Fruit fly (Drosophila melanogaster) whole organism, prepupa: ENCODE measurements around the gene Rab1.

ENCODE experiments used
- Blimp-1 ChIP-seq: fragments of 200-800 bp; sonication (Bioruptor generic); optimal IDR thresholded peaks from 3 replicates; lab custom pipeline; 2017; ENCODE audit warnings: missing biosample characterization, missing genetic modification characterization, mild to moderate bottlenecking, moderate library complexity, missing genetic modification reagents
- CG10631 ChIP-seq: fragments of 200-800 bp; sonication (Bioruptor generic); optimal IDR thresholded peaks from 2 replicates; lab custom pipeline; 2016; ENCODE audit warnings: missing biosample characterization, missing genetic modification characterization
- CG11294 ChIP-seq: fragments of 200-800 bp; sonication (Bioruptor generic); IDR thresholded peaks from 2 replicates; pipeline ENCODE4 v1.3.6; 2022; ENCODE audit warnings: missing biosample characterization, missing genetic modification characterization
- CG11762 ChIP-seq: fragments of 200-800 bp; sonication (Bioruptor generic); optimal IDR thresholded peaks from 3 replicates; lab custom pipeline; 2016; ENCODE audit warnings: missing biosample characterization, missing genetic modification characterization; ENCODE audit not compliant: insufficient read depth
- CG11902 ChIP-seq: fragments of 200-800 bp; sonication (Bioruptor generic); optimal IDR thresholded peaks from 3 replicates; lab custom pipeline; 2016; ENCODE audit warnings: missing biosample characterization, missing genetic modification characterization
- CG15336 ChIP-seq: fragments of 200-800 bp; sonication (Bioruptor generic); IDR thresholded peaks from 2 replicates; pipeline ENCODE4 v1.3.6; 2022; ENCODE audit warnings: missing biosample characterization, missing genetic modification characterization
- CG1621 ChIP-seq: fragments of 200-800 bp; sonication (Bioruptor generic); optimal IDR thresholded peaks from 3 replicates; lab custom pipeline; 2018; ENCODE audit warnings: missing biosample characterization, mild to moderate bottlenecking, missing genetic modification characterization
- CG16779 ChIP-seq: fragments of 200-800 bp; sonication (Bioruptor generic); optimal IDR thresholded peaks from 3 replicates; lab custom pipeline; 2017; ENCODE audit warnings: missing biosample characterization, mild to moderate bottlenecking, missing genetic modification characterization
- CG3032 ChIP-seq: fragments of 200-800 bp; optimal IDR thresholded peaks from 2 replicates; lab custom pipeline; 2019; ENCODE audit warnings: missing biosample characterization, mild to moderate bottlenecking, missing genetic modification characterization, moderate library complexity
- CG32006 ChIP-seq: fragments of 200-800 bp; sonication (Bioruptor generic); optimal IDR thresholded peaks from 3 replicates; lab custom pipeline; 2017; ENCODE audit warnings: missing biosample characterization, mild to moderate bottlenecking, missing genetic modification characterization
- CG3919 ChIP-seq: fragments of 200-800 bp; sonication (Bioruptor generic); optimal IDR thresholded peaks from 3 replicates; lab custom pipeline; 2016; ENCODE audit warnings: missing biosample characterization, missing genetic modification characterization
- CG4318 ChIP-seq: fragments of 200-800 bp; sonication (Bioruptor generic); optimal IDR thresholded peaks from 3 replicates; lab custom pipeline; 2017; ENCODE audit warnings: missing biosample characterization, mild to moderate bottlenecking, missing genetic modification characterization
- CG6163 ChIP-seq: fragments of 200-800 bp; sonication (Bioruptor generic); IDR thresholded peaks from 3 replicates; pipeline ENCODE4 v1.3.6; 2022; ENCODE audit warnings: missing biosample characterization, missing genetic modification characterization
- CG6792 ChIP-seq: fragments of 200-800 bp; sonication (Bioruptor generic); optimal IDR thresholded peaks from 3 replicates; lab custom pipeline; 2016; ENCODE audit warnings: missing biosample characterization, missing genetic modification characterization
- CG6808 ChIP-seq: fragments of 200-800 bp; sonication (Bioruptor generic); optimal IDR thresholded peaks from 3 replicates; lab custom pipeline; 2017; ENCODE audit warnings: missing biosample characterization, missing genetic modification characterization, mild to moderate bottlenecking, moderate library complexity, missing genetic modification reagents
- CG6854 ChIP-seq: fragments of 200-800 bp; sonication (Bioruptor generic); optimal IDR thresholded peaks from 2 replicates; lab custom pipeline; 2017; ENCODE audit warnings: missing biosample characterization, mild to moderate bottlenecking, missing genetic modification characterization
- CG7368 ChIP-seq: fragments of 200-800 bp; sonication (Bioruptor generic); optimal IDR thresholded peaks from 3 replicates; lab custom pipeline; 2016; ENCODE audit warnings: missing biosample characterization, missing genetic modification characterization
- CG8119 ChIP-seq: fragments of 200-800 bp; sonication (Bioruptor generic); IDR thresholded peaks from 3 replicates; pipeline ENCODE4 v1.3.6; 2022; ENCODE audit warnings: missing biosample characterization, missing genetic modification characterization
- CG8319 ChIP-seq: fragments of 200-800 bp; sonication (Bioruptor generic); optimal IDR thresholded peaks from 3 replicates; lab custom pipeline; 2016; ENCODE audit warnings: missing biosample characterization, missing genetic modification characterization
- CG8632 ChIP-seq: fragments of 200-800 bp; sonication (Bioruptor generic); optimal IDR thresholded peaks from 3 replicates; lab custom pipeline; 2016; ENCODE audit warnings: missing biosample characterization, missing genetic modification characterization
- CG9139 ChIP-seq: fragments of 200-800 bp; sonication (Bioruptor generic); optimal IDR thresholded peaks from 3 replicates; lab custom pipeline; 2017; ENCODE audit warnings: missing biosample characterization, mild to moderate bottlenecking, missing genetic modification characterization
- Eip75B ChIP-seq: fragments of 200-800 bp; sonication (Bioruptor generic); optimal IDR thresholded peaks from 3 replicates; lab custom pipeline; 2016; ENCODE audit warnings: missing biosample characterization, missing genetic modification characterization
- Eip78C ChIP-seq: fragments of 200-800 bp; sonication (Bioruptor generic); peaks from one replicate; lab custom pipeline; 2016; ENCODE audit warnings: missing biosample characterization, missing genetic modification characterization
- Ets96B ChIP-seq: fragments of 200-800 bp; optimal IDR thresholded peaks from 2 replicates; lab custom pipeline; 2019; ENCODE audit warnings: missing biosample characterization, mild to moderate bottlenecking, missing genetic modification characterization, moderate library complexity
- Gug ChIP-seq: fragments of 200-800 bp; sonication (Bioruptor generic); IDR thresholded peaks from 2 replicates; pipeline ENCODE4 v1.3.6; 2022; ENCODE audit warnings: missing biosample characterization, missing genetic modification characterization
- Hr38 ChIP-seq: sonication (Bioruptor generic); optimal IDR thresholded peaks from 2 replicates; lab custom pipeline; 2016; ENCODE audit warnings: missing biosample characterization, missing genetic modification characterization
- Hr39 ChIP-seq: fragments of 200-800 bp; sonication (Bioruptor generic); optimal IDR thresholded peaks from 2 replicates; lab custom pipeline; 2016; ENCODE audit warnings: missing biosample characterization, missing genetic modification characterization
- Hr4 ChIP-seq: fragments of 200-800 bp; sonication (Bioruptor generic); optimal IDR thresholded peaks from 3 replicates; lab custom pipeline; 2016; ENCODE audit warnings: missing biosample characterization, missing genetic modification characterization
- Met ChIP-seq: fragments of 200-800 bp; sonication (Bioruptor generic); optimal IDR thresholded peaks from 3 replicates; lab custom pipeline; 2016; ENCODE audit warnings: missing biosample characterization, missing genetic modification characterization
- OdsH ChIP-seq: fragments of 200-800 bp; sonication (Bioruptor generic); optimal IDR thresholded peaks from 3 replicates; lab custom pipeline; 2016; ENCODE audit warnings: missing biosample characterization, missing genetic modification characterization
- Smox ChIP-seq: fragments of 200-800 bp; sonication (Bioruptor generic); optimal IDR thresholded peaks from 3 replicates; lab custom pipeline; 2016; ENCODE audit warnings: missing biosample characterization, missing genetic modification characterization
- Sox102F ChIP-seq: fragments of 200-800 bp; sonication (Bioruptor generic); optimal IDR thresholded peaks from 2 replicates; lab custom pipeline; 2016; ENCODE audit warnings: missing biosample characterization, mild to moderate bottlenecking, missing genetic modification characterization
- achi ChIP-seq: fragments of 200-800 bp; sonication (Bioruptor generic); optimal IDR thresholded peaks from 3 replicates; lab custom pipeline; 2016; ENCODE audit warnings: missing biosample characterization, missing genetic modification characterization
- dac ChIP-seq: fragments of 200-800 bp; sonication (Bioruptor generic); optimal IDR thresholded peaks from 2 replicates; lab custom pipeline; 2017; ENCODE audit warnings: missing biosample characterization, mild to moderate bottlenecking, missing genetic modification characterization
- dsx ChIP-seq: fragments of 200-800 bp; optimal IDR thresholded peaks from 3 replicates; lab custom pipeline; 2019; ENCODE audit warnings: missing biosample characterization, mild to moderate bottlenecking, missing genetic modification characterization, moderate library complexity; ENCODE audit not compliant: poor library complexity, severe bottlenecking
- eg ChIP-seq: fragments of 200-800 bp; sonication (Bioruptor generic); IDR thresholded peaks from 3 replicates; pipeline ENCODE4 v1.3.6; 2022; ENCODE audit warnings: missing biosample characterization, missing genetic modification characterization
- esn ChIP-seq: fragments of 200-800 bp; sonication (Bioruptor generic); optimal IDR thresholded peaks from 2 replicates; lab custom pipeline; 2016; ENCODE audit warnings: missing biosample characterization, mild to moderate bottlenecking, missing genetic modification characterization, moderate library complexity
- fd59A ChIP-seq: fragments of 200-800 bp; sonication (Bioruptor generic); optimal IDR thresholded peaks from 2 replicates; lab custom pipeline; 2017; ENCODE audit warnings: missing biosample characterization, mild to moderate bottlenecking, missing genetic modification characterization, missing genetic modification reagents
- fd85E ChIP-seq: fragments of 200-800 bp; sonication (Bioruptor generic); optimal IDR thresholded peaks from 3 replicates; lab custom pipeline; 2016; ENCODE audit warnings: missing biosample characterization, missing genetic modification characterization
- fkh ChIP-seq: fragments of 200-800 bp; sonication (Bioruptor generic); optimal IDR thresholded peaks from 3 replicates; lab custom pipeline; 2017; ENCODE audit warnings: missing biosample characterization, mild to moderate bottlenecking, missing genetic modification characterization, moderate library complexity
- lz ChIP-seq: fragments of 200-800 bp; sonication (Bioruptor generic); optimal IDR thresholded peaks from 3 replicates; lab custom pipeline; 2016; ENCODE audit warnings: missing biosample characterization, missing genetic modification characterization
- pdm3 ChIP-seq: fragments of 200-800 bp; sonication (Bioruptor generic); optimal IDR thresholded peaks from 3 replicates; lab custom pipeline; 2016; ENCODE audit warnings: missing biosample characterization, missing genetic modification characterization
- salr ChIP-seq, 2 experiments: fragments of 200-800 bp; sonication (Bioruptor generic); optimal IDR thresholded peaks; 3 replicates each; lab custom pipeline; 2016 to 2018; ENCODE audit warnings: missing biosample characterization in 2 of 2, missing genetic modification characterization in 2 of 2, mild to moderate bottlenecking in 1 of 2
- ss ChIP-seq, 2 experiments: fragments of 200-800 bp; sonication (Bioruptor generic); optimal IDR thresholded peaks; 2 replicates in 1 of 2; 3 replicates in 1 of 2; lab custom pipeline; 2017 to 2018; ENCODE audit warnings: mild to moderate bottlenecking in 2 of 2, missing biosample characterization in 2 of 2, missing genetic modification characterization in 2 of 2, moderate library complexity in 1 of 2
- svp ChIP-seq: fragments of 200-800 bp; sonication (Bioruptor generic); peaks from one replicate; lab custom pipeline; 2016; ENCODE audit warnings: missing biosample characterization, missing genetic modification characterization
- topi ChIP-seq: fragments of 200-800 bp; sonication (Bioruptor generic); optimal IDR thresholded peaks from 3 replicates; lab custom pipeline; 2016; ENCODE audit warnings: missing biosample characterization, missing genetic modification characterization
- vri ChIP-seq: fragments of 200-800 bp; sonication (Bioruptor generic); optimal IDR thresholded peaks from 3 replicates; lab custom pipeline; 2016; ENCODE audit warnings: missing biosample characterization, mild to moderate bottlenecking, missing genetic modification characterization

Rab1 gene

DNA sequence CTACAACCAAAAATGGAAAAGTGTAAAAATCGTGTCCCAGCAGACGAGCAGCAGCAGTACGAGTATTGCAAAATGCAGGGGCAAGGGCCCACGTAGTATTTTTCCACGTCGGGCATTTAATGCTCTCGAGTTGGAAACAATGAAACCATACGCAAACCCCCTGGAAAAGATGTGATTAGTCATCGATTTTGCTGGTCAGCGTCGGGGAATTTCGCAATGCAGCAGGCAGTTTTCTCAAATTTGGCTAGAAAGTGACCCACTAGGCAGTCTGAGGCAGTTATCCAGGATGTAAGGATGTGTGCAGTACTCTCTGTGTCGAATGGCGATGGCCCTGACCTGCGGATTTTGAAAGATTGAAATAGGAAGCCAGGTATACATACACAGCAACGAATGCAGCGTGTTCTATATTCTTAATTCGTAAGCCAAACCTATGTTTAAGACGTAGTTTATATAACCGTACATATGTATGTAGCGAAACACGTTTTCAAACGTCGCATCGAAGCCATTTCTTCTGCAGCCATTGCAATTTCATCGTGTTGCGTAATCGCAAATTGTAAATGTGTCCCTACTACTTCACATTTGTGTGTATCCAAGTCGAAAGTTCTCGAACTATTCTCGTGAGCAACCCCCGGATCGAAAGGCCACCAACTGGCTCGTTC lies 28.0 kb upstream of the Rab1 start:
- no peak for TF ChIP-seq dac (GFP tag; lab: Kevin White, UChicago)
- TF ChIP-seq, all 60 proteins: peak for 0

- TF ChIP-seq CG4318 (GFP tag; lab: Kevin White, UChicago) (peak; percentile 83), CG6792 (GFP tag; lab: Kevin White, UChicago) (peak; percentile 64), CG6808 (peak; percentile 94), CG11294 (no peak), eg (no peak), Sox102F (GFP tag; lab: Kevin White, UChicago) (peak; percentile 94), CG8632 (GFP tag; lab: Kevin White, UChicago) (peak; percentile 87), CG10631 (peak; percentile 67), CG9139 (GFP tag; lab: Kevin White, UChicago) (peak; percentile 82), CG11902 (GFP tag; lab: Kevin White, UChicago) (peak; percentile 74), salr (GFP tag; optimal IDR thresholded peaks at IDR 0.05; lab: Kevin White, UChicago) (peak; percentile 82 to 84), CG8319 (GFP tag; lab: Kevin White, UChicago) (peak; percentile 76), dac (GFP tag; lab: Kevin White, UChicago) (peak; percentile 64), svp (GFP tag; lab: Kevin White, UChicago) (peak; percentile 96), Gug (no peak), Eip78C (GFP tag; lab: Kevin White, UChicago) (peak; percentile 98), CG15336 (GFP tag; lab: Robert Waterston, UW) (no peak), fd59A (GFP tag; lab: Kevin White, UChicago) (peak; percentile 88), CG6163 (GFP tag; lab: Robert Waterston, UW) (no peak), CG32006 (GFP tag; lab: Kevin White, UChicago) (peak; percentile 92), fd85E (GFP tag; lab: Kevin White, UChicago) (peak; percentile 30), CG16779 (tag; lab: Kevin White, UChicago) (peak; percentile 78), CG3919 (GFP tag; lab: Kevin White, UChicago) (peak; percentile 86), topi (GFP tag; lab: Kevin White, UChicago) (peak; percentile 90), CG7368 (GFP tag; lab: Kevin White, UChicago) (peak; percentile 80), fkh (GFP tag; lab: Kevin White, UChicago) (peak; percentile 94), Met (peak; percentile 92), OdsH (peak; percentile 90), pdm3 (GFP tag; lab: Kevin White, UChicago) (peak; percentile 91), Eip75B (GFP tag; lab: Kevin White, UChicago) (peak; percentile 80), achi (GFP tag; lab: Kevin White, UChicago) (peak; percentile 90), lz (GFP tag; lab: Kevin White, UChicago) (peak; percentile 81), vri (GFP tag; lab: Kevin White, UChicago) (peak; percentile 86), CG1621 (tag; lab: Kevin White, UChicago) (peak; percentile 85), Blimp-1 (GFP tag; lab: Kevin White, UChicago) (peak; percentile 79), Hr39 (GFP tag; lab: Kevin White, UChicago) (peak; percentile 83), Hr4 (GFP tag; lab: Kevin White, UChicago) (peak; percentile 91), CG8119 (GFP tag; lab: Robert Waterston, UW) (no peak), CG6854 (GFP tag; lab: Kevin White, UChicago) (peak; percentile 74), Ets96B (tag; lab: Kevin White, UChicago) (peak; percentile 95), CG3032 (tag; lab: Kevin White, UChicago) (peak; percentile 91), ss (GFP tag; optimal IDR thresholded peaks at IDR 0.05; lab: Kevin White, UChicago) (peak; percentile 95), CG11762 (GFP tag; lab: Kevin White, UChicago) (peak; percentile 89), esn (GFP tag; lab: Kevin White, UChicago) (peak; percentile 90), Smox (GFP tag; lab: Kevin White, UChicago) (peak; percentile 90), dsx (peak; percentile 89), Hr38 (GFP tag; lab: Kevin White, UChicago) (no peak)
These were observed 27.3 kb upstream of the Rab1 start for dm6 chr3R:21296038-21296727.
